Fruit fly (Drosophila melanogaster) whole organism, pupa: ENCODE data around the gene Nopp140.

ENCODE experiments used
- CG10348 ChIP-seq: fragments of 200-800 bp; sonication (Bioruptor generic); IDR thresholded peaks from 2 replicates; pipeline ENCODE4 v1.3.6; 2022; ENCODE audit warnings: missing biosample characterization, missing genetic modification characterization
- CG12605 ChIP-seq: fragments of 200-800 bp; sonication (Bioruptor generic); IDR thresholded peaks from 2 replicates; pipeline ENCODE4 v1.3.6; 2022; ENCODE audit warnings: missing biosample characterization, missing genetic modification characterization
- CG13204 ChIP-seq: fragments of 200-800 bp; sonication (Bioruptor generic); optimal IDR thresholded peaks from 2 replicates; lab custom pipeline; 2018; ENCODE audit warnings: missing biosample characterization, mild to moderate bottlenecking, missing genetic modification characterization, moderate library complexity
- CG14655 ChIP-seq: fragments of 200-800 bp; sonication (Bioruptor generic); optimal IDR thresholded peaks from 3 replicates; lab custom pipeline; 2017; ENCODE audit warnings: mild to moderate bottlenecking, missing biosample characterization, missing genetic modification reagents, missing genetic modification characterization
- CG15710 ChIP-seq: fragments of 200-800 bp; sonication (Bioruptor generic); optimal IDR thresholded peaks from 2 replicates; lab custom pipeline; 2018; ENCODE audit warnings: missing biosample characterization, mild to moderate bottlenecking, missing genetic modification characterization, moderate library complexity
- CG17806 ChIP-seq: fragments of 200-800 bp; sonication (Bioruptor generic); optimal IDR thresholded peaks from 2 replicates; lab custom pipeline; 2018; ENCODE audit warnings: missing biosample characterization, mild to moderate bottlenecking, missing genetic modification characterization, moderate library complexity
- CG32121 ChIP-seq: fragments of 200-800 bp; sonication (Bioruptor generic); IDR thresholded peaks from 2 replicates; pipeline ENCODE4 v1.3.6; 2022; ENCODE audit warnings: missing biosample characterization, missing genetic modification characterization
- CG34367 ChIP-seq: fragments of 200-800 bp; sonication (Bioruptor generic); optimal IDR thresholded peaks from 2 replicates; lab custom pipeline; 2018; ENCODE audit warnings: missing biosample characterization, mild to moderate bottlenecking, missing genetic modification characterization
- CG4496 ChIP-seq: fragments of 200-800 bp; sonication (Bioruptor generic); IDR thresholded peaks from 3 replicates; pipeline ENCODE4 v1.3.6; 2022; ENCODE audit warnings: missing biosample characterization, missing genetic modification characterization
- CG8159 ChIP-seq: fragments of 200-800 bp; sonication (Bioruptor generic); optimal IDR thresholded peaks from 3 replicates; lab custom pipeline; 2018; ENCODE audit warnings: missing biosample characterization, mild to moderate bottlenecking, missing genetic modification characterization, moderate library complexity
- CG8301 ChIP-seq: fragments of 200-800 bp; sonication (Bioruptor generic); optimal IDR thresholded peaks from 2 replicates; lab custom pipeline; 2018; ENCODE audit warnings: missing biosample characterization, mild to moderate bottlenecking, missing genetic modification characterization
- CG9948 ChIP-seq: fragments of 200-800 bp; sonication (Bioruptor generic); optimal IDR thresholded peaks from 2 replicates; lab custom pipeline; 2018; ENCODE audit warnings: missing biosample characterization, mild to moderate bottlenecking, missing genetic modification characterization, moderate library complexity
- D1 ChIP-seq: fragments of 200-800 bp; sonication (Bioruptor generic); optimal IDR thresholded peaks from 2 replicates; lab custom pipeline; 2018; ENCODE audit warnings: missing biosample characterization, mild to moderate bottlenecking, missing genetic modification characterization, moderate library complexity
- EcR ChIP-seq: fragments of 200-800 bp; sonication (Bioruptor generic); optimal IDR thresholded peaks from 3 replicates; lab custom pipeline; 2019; ENCODE audit warnings: missing biosample characterization, missing genetic modification characterization, mild to moderate bottlenecking, moderate library complexity, missing genetic modification reagents
- Ets98B ChIP-seq: fragments of 200-800 bp; sonication (Bioruptor generic); IDR thresholded peaks from 2 replicates; pipeline ENCODE4 v1.3.6; 2022; ENCODE audit warnings: missing biosample characterization, missing genetic modification characterization
- Pif1A ChIP-seq: fragments of 200-800 bp; sonication (Bioruptor generic); optimal IDR thresholded peaks from 3 replicates; lab custom pipeline; 2016; ENCODE audit warnings: missing biosample characterization, missing genetic modification characterization
- Pif1B ChIP-seq: fragments of 200-800 bp; sonication (Bioruptor generic); optimal IDR thresholded peaks from 3 replicates; lab custom pipeline; 2016; ENCODE audit warnings: missing biosample characterization, missing genetic modification characterization
- Snoo ChIP-seq: fragments of 200-800 bp; sonication (Bioruptor generic); optimal IDR thresholded peaks from 3 replicates; lab custom pipeline; 2017; ENCODE audit warnings: missing biosample characterization, mild to moderate bottlenecking, missing genetic modification characterization, inconsistent platforms
- fd96Ca ChIP-seq: fragments of 200-800 bp; sonication (Bioruptor generic); IDR thresholded peaks from 3 replicates; pipeline ENCODE4 v1.3.6; 2022; ENCODE audit warnings: missing biosample characterization, missing genetic modification characterization
- gl ChIP-seq: fragments of 200-800 bp; sonication (Bioruptor generic); optimal IDR thresholded peaks from 2 replicates; lab custom pipeline; 2018; ENCODE audit warnings: missing biosample characterization, mild to moderate bottlenecking, missing genetic modification characterization
- rn ChIP-seq: fragments of 200-800 bp; sonication (Bioruptor generic); IDR thresholded peaks from 2 replicates; pipeline ENCODE4 v1.3.6; 2022; ENCODE audit warnings: missing biosample characterization, missing genetic modification characterization

Nopp140 gene

DNA sequence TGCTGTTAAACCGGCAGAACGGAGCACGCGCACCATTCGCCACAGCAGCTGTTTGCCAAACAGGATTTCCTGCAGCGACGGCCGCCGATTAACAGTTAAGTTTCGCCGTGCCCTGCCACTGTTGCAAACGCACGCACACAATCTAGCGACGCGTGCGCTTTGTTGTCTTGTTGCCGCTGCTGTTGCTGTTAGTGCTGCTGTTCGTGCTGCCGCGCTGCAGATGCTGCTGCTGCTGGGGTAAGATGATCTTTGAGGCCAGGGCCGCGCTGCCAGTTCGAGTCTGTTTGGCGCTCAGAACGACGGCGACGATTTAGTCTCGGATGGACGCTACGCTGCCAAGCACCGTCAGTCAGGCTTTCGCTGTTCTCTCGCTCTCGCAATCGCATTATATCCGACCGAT lies 24.0 kb upstream of the Nopp140 start, which contains the start of gene eg:
Gene eg (plus strand): TSS at position 136 of the 400 bp plus-strand sequence.
- TF ChIP-seq CG14655 (no peak), CG15710 (no peak), CG8301 (tag; lab: Kevin White, UChicago) (no peak), CG4496 (peak; percentile 12; the same call in 2 of the 3 replicates), Ets98B (GFP tag; lab: Robert Waterston, UW) (no peak), CG10348 (GFP tag; lab: Robert Waterston, UW) (no peak), CG13204 (peak; percentile 85), D1 (tag; lab: Kevin White, UChicago) (no peak), Pif1B (GFP tag; lab: Kevin White, UChicago) (peak; percentile 6)

DNA sequence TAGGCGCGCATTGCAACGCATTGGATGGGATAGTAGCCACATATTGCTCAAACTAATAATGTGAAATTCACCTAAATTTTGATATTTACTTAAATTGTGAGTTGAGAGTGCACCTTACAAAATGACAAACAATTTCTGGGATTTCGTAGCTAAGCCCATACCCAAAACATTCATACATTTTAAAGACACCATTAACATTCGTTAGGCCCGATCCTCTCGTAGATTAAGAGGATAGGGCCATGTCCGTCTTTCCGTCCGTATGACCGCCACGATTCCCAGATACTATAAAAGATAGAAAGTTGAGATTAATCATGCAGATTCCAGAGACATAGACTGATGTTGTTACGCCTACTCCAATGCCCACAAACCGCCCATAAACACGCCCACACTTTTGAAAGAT lies 19.0 kb upstream of the Nopp140 start, which contains the start of gene CG43895:
Gene CG43895 (minus strand): TSS at position 101 of the 400 bp plus-strand sequence.
- TF ChIP-seq CG12605 (GFP tag; lab: Robert Waterston, UW) (no peak), fd96Ca (GFP tag; lab: Robert Waterston, UW) (no peak), CG17806 (tag; lab: Kevin White, UChicago) (no peak), CG14655 (no peak), Pif1B (GFP tag; lab: Kevin White, UChicago) (no peak), CG9948 (tag; lab: Kevin White, UChicago) (no peak), CG4496 (no peak), Snoo (tag; lab: Kevin White, UChicago) (no peak), CG8301 (tag; lab: Kevin White, UChicago) (no peak), Pif1A (GFP tag; lab: Kevin White, UChicago) (no peak), Ets98B (GFP tag; lab: Robert Waterston, UW) (no peak), rn (no peak), CG10348 (GFP tag; lab: Robert Waterston, UW) (no peak), CG34367 (tag; lab: Kevin White, UChicago) (no peak), CG32121 (GFP tag; lab: Robert Waterston, UW) (no peak), CG8159 (tag; lab: Kevin White, UChicago) (no peak), CG15710 (no peak), D1 (tag; lab: Kevin White, UChicago) (no peak), EcR (no peak), gl (tag; lab: Kevin White, UChicago) (no peak)

DNA sequence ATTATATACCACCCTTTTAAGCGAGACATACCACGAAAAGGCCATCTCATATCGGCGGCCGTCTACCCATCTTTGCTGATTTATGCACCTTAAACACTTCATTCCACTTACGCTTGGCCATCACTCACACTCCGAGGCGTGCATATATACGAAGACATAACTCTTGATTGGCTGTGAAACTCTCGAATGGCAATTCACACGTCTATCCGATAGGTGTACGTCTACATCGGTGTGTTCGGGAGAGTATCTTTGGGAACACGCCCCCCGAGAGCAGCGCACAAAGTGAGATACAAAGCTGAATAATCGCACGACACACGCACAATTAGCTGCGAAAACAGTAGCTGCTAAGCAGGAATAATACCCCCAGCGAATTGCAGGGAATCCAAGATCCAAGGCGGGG lies 13.9 kb upstream of the Nopp140 start:
- TF ChIP-seq CG32121 (GFP tag; lab: Robert Waterston, UW), result no peak
- TF ChIP-seq Pif1B (GFP tag; lab: Kevin White, UChicago), result no peak

DNA sequence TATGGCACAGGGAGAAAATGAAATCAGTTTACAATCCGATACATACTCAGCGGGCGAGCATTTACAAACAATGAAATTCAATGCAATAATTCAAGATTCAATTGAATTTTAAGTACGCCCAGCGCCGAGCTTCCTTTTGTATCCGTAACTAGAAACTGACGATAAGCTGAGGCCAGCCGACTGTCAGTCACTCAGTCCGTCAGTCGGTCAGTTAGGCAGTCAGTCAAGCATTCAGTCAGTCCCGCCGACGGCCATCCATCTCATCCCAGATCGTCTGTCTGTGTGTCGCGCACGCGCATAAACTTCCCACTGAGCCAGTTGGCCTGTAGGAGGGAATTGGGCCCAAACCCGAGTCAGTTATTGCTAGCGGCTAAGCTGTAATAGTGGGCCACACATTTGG lies 13.1 kb upstream of the Nopp140 start:
- TF ChIP-seq fd96Ca (GFP tag; lab: Robert Waterston, UW), result no peak
- TF ChIP-seq CG8301 (tag; lab: Kevin White, UChicago), result no peak
- no peak for TF ChIP-seq CG10348 (GFP tag; lab: Robert Waterston, UW)
- TF ChIP-seq CG4496, result no peak
- no peak for TF ChIP-seq D1 (tag; lab: Kevin White, UChicago)
- TF ChIP-seq CG32121 (GFP tag; lab: Robert Waterston, UW), result no peak
- no peak for TF ChIP-seq Pif1B (GFP tag; lab: Kevin White, UChicago)
- TF ChIP-seq gl (tag; lab: Kevin White, UChicago), result no peak
- TF ChIP-seq EcR, result no peak
- TF ChIP-seq Pif1A (GFP tag; lab: Kevin White, UChicago), result no peak
- TF ChIP-seq CG17806 (tag; lab: Kevin White, UChicago), result no peak
- TF ChIP-seq CG15710, result no peak
- no peak for TF ChIP-seq CG9948 (tag; lab: Kevin White, UChicago)
- no peak for TF ChIP-seq CG12605 (GFP tag; lab: Robert Waterston, UW)
- no peak for TF ChIP-seq rn
- no peak for TF ChIP-seq Snoo (tag; lab: Kevin White, UChicago)
- no peak for TF ChIP-seq CG14655
- no peak for TF ChIP-seq CG13204
- no peak for TF ChIP-seq Ets98B (GFP tag; lab: Robert Waterston, UW)

DNA sequence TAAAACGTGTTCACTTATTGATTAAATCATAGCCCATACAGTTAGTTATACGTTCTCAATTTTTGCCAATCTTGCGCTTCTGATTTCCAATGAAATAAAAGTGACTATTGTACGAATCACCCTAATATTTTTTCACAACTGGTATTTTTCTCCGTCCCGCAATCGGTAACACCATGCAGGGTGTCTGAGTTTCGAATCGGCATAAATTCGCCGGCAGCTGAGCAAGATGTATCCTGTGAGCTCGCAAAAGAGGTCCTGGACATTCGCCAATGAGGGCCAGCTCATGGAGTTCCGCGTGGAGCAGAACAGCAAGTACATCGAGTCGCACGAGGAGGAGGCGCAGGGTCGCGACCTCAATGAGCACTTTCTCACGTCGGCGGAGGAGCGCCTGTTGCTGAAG lies 10.8 kb upstream of the Nopp140 start, which contains the start of gene CycH:
Gene CycH (plus strand): TSS at position 218 of the 400 bp plus-strand sequence.
- TF ChIP-seq CG17806 (tag; lab: Kevin White, UChicago), result no peak
- no peak for TF ChIP-seq CG10348 (GFP tag; lab: Robert Waterston, UW)
- peak; percentile 23 for TF ChIP-seq Snoo (tag; lab: Kevin White, UChicago)
- no peak for TF ChIP-seq CG4496
- peak; percentile 32; the same call in 1 of the 2 replicates for TF ChIP-seq CG12605 (GFP tag; lab: Robert Waterston, UW)
- TF ChIP-seq CG13204, result no peak
- TF ChIP-seq Pif1A (GFP tag; lab: Kevin White, UChicago), result no peak
- no peak for TF ChIP-seq CG9948 (tag; lab: Kevin White, UChicago)
- peak; percentile 22 for TF ChIP-seq CG15710
- no peak for TF ChIP-seq CG34367 (tag; lab: Kevin White, UChicago)
- no peak for TF ChIP-seq CG8159 (tag; lab: Kevin White, UChicago)
- TF ChIP-seq, all 21 proteins: peak for 3

DNA sequence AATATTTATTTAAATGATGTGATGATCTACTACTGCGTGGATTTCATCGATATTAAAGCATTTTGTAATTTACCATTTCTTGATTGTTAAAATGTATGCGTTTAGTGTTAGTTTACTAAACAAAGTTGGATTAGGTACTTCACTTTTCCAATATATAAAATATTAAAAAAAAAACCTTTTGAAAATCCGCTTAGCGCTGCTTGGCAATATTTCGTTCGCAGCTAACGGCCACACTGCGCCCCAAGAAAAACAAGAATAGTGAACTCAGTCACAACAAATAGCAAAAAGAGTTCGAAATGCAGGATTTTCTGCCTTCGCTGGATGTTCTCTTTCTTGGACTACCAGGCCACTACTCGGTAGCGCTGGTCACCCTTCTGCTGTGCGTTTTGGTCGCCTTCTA lies 9.3 kb upstream of the Nopp140 start, which contains the start of gene CG7407:
Gene CG7407 (plus strand): TSS at position 226 of the 400 bp plus-strand sequence.
- TF ChIP-seq CG32121 (GFP tag; lab: Robert Waterston, UW) (no peak; the same call in 1 of the 2 replicates), Pif1B (GFP tag; lab: Kevin White, UChicago) (no peak), rn (no peak), CG17806 (tag; lab: Kevin White, UChicago) (no peak), CG12605 (GFP tag; lab: Robert Waterston, UW) (peak; percentile 56), CG8159 (tag; lab: Kevin White, UChicago) (peak; percentile 16), Pif1A (GFP tag; lab: Kevin White, UChicago) (no peak), CG34367 (tag; lab: Kevin White, UChicago) (no peak), CG14655 (no peak), CG9948 (tag; lab: Kevin White, UChicago) (no peak), CG13204 (no peak), CG10348 (GFP tag; lab: Robert Waterston, UW) (no peak), Ets98B (GFP tag; lab: Robert Waterston, UW) (no peak), fd96Ca (GFP tag; lab: Robert Waterston, UW) (no peak), CG8301 (tag; lab: Kevin White, UChicago) (no peak), CG15710 (no peak), gl (tag; lab: Kevin White, UChicago) (no peak), CG4496 (0 out of 3 replicates have a peak, but pooled peaks have one; percentile 21), Snoo (tag; lab: Kevin White, UChicago) (no peak), EcR (peak; percentile 4), D1 (tag; lab: Kevin White, UChicago) (no peak)
